Worm (Caenorhabditis elegans) whole organism, midembryonic: ENCODE data around the gene emc-6.

Experiments
- T22C8.4 ChIP-seq: fragments of 200-800 bp; sonication (Bioruptor generic); IDR thresholded peaks from 2 replicates; pipeline ENCODE4 v1.3.6; 2022; ENCODE audit warnings: missing genetic modification characterization, missing compliant biosample characterization
- cog-1 ChIP-seq: sonication (generic microtip); optimal IDR thresholded peaks from 2 replicates; lab custom pipeline; 2016; ENCODE audit warnings: missing genetic modification characterization, missing compliant biosample characterization
- flt-1 ChIP-seq: fragments of 200-800 bp; sonication (Bioruptor generic); IDR thresholded peaks from 2 replicates; pipeline ENCODE4 v1.3.6; 2022; ENCODE audit warnings: missing genetic modification characterization, missing compliant biosample characterization
- klf-2 ChIP-seq: fragments of 200-800 bp; sonication (Bioruptor generic); conservative IDR thresholded peaks from 2 replicates; pipeline ENCODE4 v1.3.6; 2022; ENCODE audit warnings: missing genetic modification reagents, missing genetic modification characterization, missing compliant biosample characterization
- med-1 ChIP-seq: sonication (generic microtip); optimal IDR thresholded peaks from 2 replicates; lab custom pipeline; 2017; ENCODE audit warnings: missing genetic modification characterization, mild to moderate bottlenecking, missing compliant biosample characterization, antibody characterized with exemption, missing genetic modification reagents; ENCODE audit not compliant: insufficient read depth
- ref-1 ChIP-seq: fragments of 200-800 bp; sonication (Bioruptor generic); conservative IDR thresholded peaks from 2 replicates; pipeline ENCODE4 v1.3.6; 2022; ENCODE audit warnings: missing genetic modification reagents, missing genetic modification characterization, missing compliant biosample characterization
- tab-1 ChIP-seq: fragments of 200-800 bp; sonication (Bioruptor generic); IDR thresholded peaks from 2 replicates; pipeline ENCODE4 v1.3.6; 2022; ENCODE audit warnings: missing genetic modification characterization, missing compliant biosample characterization
- ztf-23 ChIP-seq: fragments of 200-800 bp; sonication (Bioruptor generic); IDR thresholded peaks from 2 replicates; pipeline ENCODE4 v1.3.6; 2022; ENCODE audit warnings: missing genetic modification reagents, missing genetic modification characterization, missing compliant biosample characterization
- ztf-29 ChIP-seq: fragments of 200-800 bp; sonication (Bioruptor generic); IDR thresholded peaks from 2 replicates; pipeline ENCODE4 v1.3.6; 2022; ENCODE audit warnings: missing genetic modification reagents, missing genetic modification characterization, missing compliant biosample characterization

emc-6 gene

DNA sequence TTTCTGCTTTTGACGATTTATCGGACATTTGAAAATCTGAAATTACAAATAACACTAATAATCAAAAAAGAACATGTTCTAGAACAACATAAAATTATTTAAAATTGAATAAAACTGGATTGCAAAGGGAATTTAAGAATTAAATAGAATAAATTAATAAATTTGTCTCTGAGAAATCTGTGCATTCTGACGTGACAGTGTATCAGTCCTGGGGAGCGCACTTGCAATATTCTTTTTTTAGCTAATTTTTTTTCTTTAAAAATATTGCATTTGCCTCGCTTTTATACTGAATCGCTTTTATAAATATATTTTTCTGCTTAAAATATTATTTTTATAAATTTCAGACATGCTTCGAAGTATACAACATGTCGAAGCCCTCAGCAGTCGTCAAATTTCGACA lies at the start of gene emc-6, which contains the start of the genes mrpl-1 and mrps-24:
Gene emc-6 (minus strand): TSS at position 36 of the 400 bp plus-strand sequence.
Gene mrpl-1 (minus strand): TSS at position 1 of the 400 bp plus-strand sequence.
Gene mrps-24 (plus strand): TSS at position 345 of the 400 bp plus-strand sequence.
- peak; percentile 3 for TF ChIP-seq cog-1 (tag; lab: Kevin White, UChicago)
- TF ChIP-seq ztf-23 (GFP tag; lab: Robert Waterston, UW), result no peak

ce11 chrIV:7757245-7757644 lies 47.7 kb upstream of the emc-6 start, which contains the start of gene C46A5.4:
Gene C46A5.4 (minus strand): TSS chrIV:7757345.
- TF ChIP-seq ztf-23 (GFP tag; lab: Robert Waterston, UW) (no peak), ztf-29 (GFP tag; lab: Robert Waterston, UW) (no peak), cog-1 (tag; lab: Kevin White, UChicago) (no peak), ref-1 (GFP tag; lab: Robert Waterston, UW) (no peak), klf-2 (GFP tag; lab: Robert Waterston, UW) (no peak)

ce11 chrIV:7754114-7754513 lies 44.6 kb upstream of the emc-6 start:
- no peak for TF ChIP-seq klf-2 (GFP tag; lab: Robert Waterston, UW)
- TF ChIP-seq cog-1 (tag; lab: Kevin White, UChicago), result no peak
- no peak for TF ChIP-seq tab-1 (GFP tag; lab: Robert Waterston, UW)
- no peak for TF ChIP-seq flt-1
- TF ChIP-seq T22C8.4 (GFP tag; lab: Robert Waterston, UW), result no peak
- TF ChIP-seq med-1 (GFP tag; lab: Kevin White, UChicago), result no peak
- TF ChIP-seq ztf-23 (GFP tag; lab: Robert Waterston, UW), result no peak
- no peak for TF ChIP-seq ref-1 (GFP tag; lab: Robert Waterston, UW)
- no peak for TF ChIP-seq ztf-29 (GFP tag; lab: Robert Waterston, UW)

DNA sequence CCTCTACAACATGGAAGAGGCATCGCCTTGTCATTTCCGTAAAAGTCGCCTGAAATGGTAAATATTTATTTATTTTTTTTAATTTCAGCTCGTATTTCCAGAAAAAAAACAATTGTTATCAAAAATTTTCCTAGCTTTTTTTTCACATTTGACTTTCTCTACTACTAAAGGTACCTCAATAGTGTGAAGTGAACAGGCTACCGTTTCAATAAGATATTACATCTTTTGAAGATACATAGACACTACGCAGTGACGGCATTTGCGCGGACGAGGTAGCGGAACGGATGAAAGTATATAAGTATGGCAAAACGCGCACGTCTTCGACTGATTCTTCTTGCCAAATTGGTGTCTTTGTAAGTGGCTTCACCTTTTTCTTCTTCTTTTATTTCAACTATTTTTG lies 43.6 kb upstream of the emc-6 start, which contains the start of gene col-14:
Gene col-14 (plus strand): TSS at position 301 of the 400 bp plus-strand sequence.
- TF ChIP-seq flt-1, result no peak
- TF ChIP-seq T22C8.4 (GFP tag; lab: Robert Waterston, UW), result no peak
- TF ChIP-seq ref-1 (GFP tag; lab: Robert Waterston, UW), result no peak
- no peak for TF ChIP-seq tab-1 (GFP tag; lab: Robert Waterston, UW)
- no peak for TF ChIP-seq klf-2 (GFP tag; lab: Robert Waterston, UW)
- no peak for TF ChIP-seq med-1 (GFP tag; lab: Kevin White, UChicago)
- no peak for TF ChIP-seq ztf-29 (GFP tag; lab: Robert Waterston, UW)
- no peak for TF ChIP-seq ztf-23 (GFP tag; lab: Robert Waterston, UW)
- TF ChIP-seq cog-1 (tag; lab: Kevin White, UChicago), result no peak

DNA sequence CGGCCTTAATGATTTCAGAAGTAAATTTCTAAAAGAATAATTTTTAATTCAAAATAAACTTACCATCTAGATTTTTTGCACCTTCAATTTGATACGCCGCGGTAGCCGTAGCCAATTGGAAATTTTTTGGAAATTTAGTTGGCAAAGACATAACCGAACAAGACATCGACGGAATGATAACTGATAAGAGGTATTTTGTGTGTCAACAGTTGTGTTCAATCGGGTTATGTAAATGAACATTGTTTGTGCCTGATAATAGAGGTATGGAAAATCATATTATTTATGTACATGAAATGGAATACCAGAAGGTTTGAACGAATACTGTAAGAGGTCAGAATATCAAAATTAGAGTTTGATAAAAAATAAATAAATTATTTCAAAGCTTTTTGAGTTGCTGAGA lies 38.3 kb upstream of the emc-6 start, which contains the start of gene klo-1:
Gene klo-1 (minus strand): TSS at position 388 of the 400 bp plus-strand sequence.
- TF ChIP-seq ztf-23 (GFP tag; lab: Robert Waterston, UW) (no peak), klf-2 (GFP tag; lab: Robert Waterston, UW) (no peak), flt-1 (no peak), med-1 (GFP tag; lab: Kevin White, UChicago) (no peak), ztf-29 (GFP tag; lab: Robert Waterston, UW) (no peak), cog-1 (tag; lab: Kevin White, UChicago) (no peak), tab-1 (GFP tag; lab: Robert Waterston, UW) (no peak), T22C8.4 (GFP tag; lab: Robert Waterston, UW) (no peak)

DNA sequence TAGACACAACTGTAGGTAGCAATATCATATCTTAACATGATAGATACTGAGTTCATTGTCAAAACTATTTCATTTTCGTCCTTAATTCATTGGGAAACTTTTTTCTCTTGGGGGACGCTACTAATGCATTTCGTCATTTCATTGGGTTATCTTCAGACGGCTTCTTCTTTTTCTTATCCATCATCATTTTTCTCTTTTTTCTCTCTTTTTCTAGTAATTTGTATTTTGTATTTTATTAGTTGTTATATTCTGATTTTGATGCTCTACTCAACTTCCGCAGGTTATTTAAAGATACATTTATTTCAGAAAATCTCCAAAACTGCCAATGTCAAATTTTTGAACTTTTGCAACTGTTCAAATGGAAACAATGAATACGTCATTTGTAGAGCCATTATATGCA lies 34.0 kb upstream of the emc-6 start, which contains the start of gene npr-35:
Gene npr-35 (plus strand): TSS at position 301 of the 400 bp plus-strand sequence.
- no peak for TF ChIP-seq cog-1 (tag; lab: Kevin White, UChicago)
- no peak for TF ChIP-seq med-1 (GFP tag; lab: Kevin White, UChicago)
- no peak for TF ChIP-seq ref-1 (GFP tag; lab: Robert Waterston, UW)
- TF ChIP-seq T22C8.4 (GFP tag; lab: Robert Waterston, UW), result no peak
- no peak for TF ChIP-seq ztf-29 (GFP tag; lab: Robert Waterston, UW)
- no peak for TF ChIP-seq tab-1 (GFP tag; lab: Robert Waterston, UW)
- TF ChIP-seq flt-1, result no peak
- TF ChIP-seq klf-2 (GFP tag; lab: Robert Waterston, UW), result no peak

ce11 chrIV:7736616-7737015 lies 27.1 kb upstream of the emc-6 start:
- TF ChIP-seq ztf-29 (GFP tag; lab: Robert Waterston, UW), result no peak
- no peak for TF ChIP-seq cog-1 (tag; lab: Kevin White, UChicago)
- TF ChIP-seq ref-1 (GFP tag; lab: Robert Waterston, UW), result no peak
- no peak for TF ChIP-seq klf-2 (GFP tag; lab: Robert Waterston, UW)
- TF ChIP-seq med-1 (GFP tag; lab: Kevin White, UChicago), result no peak
- TF ChIP-seq T22C8.4 (GFP tag; lab: Robert Waterston, UW), result no peak
- TF ChIP-seq flt-1, result no peak
- TF ChIP-seq tab-1 (GFP tag; lab: Robert Waterston, UW), result no peak

ce11 chrIV:7734619-7735018 lies 25.1 kb upstream of the emc-6 start, which contains the start of gene clx-1:
Gene clx-1 (plus strand): TSS chrIV:7734648.
- no peak for TF ChIP-seq ztf-29 (GFP tag; lab: Robert Waterston, UW)
- TF ChIP-seq med-1 (GFP tag; lab: Kevin White, UChicago), result no peak
- no peak for TF ChIP-seq ref-1 (GFP tag; lab: Robert Waterston, UW)
- TF ChIP-seq cog-1 (tag; lab: Kevin White, UChicago), result no peak
- no peak for TF ChIP-seq T22C8.4 (GFP tag; lab: Robert Waterston, UW)
- no peak for TF ChIP-seq klf-2 (GFP tag; lab: Robert Waterston, UW)
- no peak for TF ChIP-seq tab-1 (GFP tag; lab: Robert Waterston, UW)
- TF ChIP-seq flt-1, result no peak
- TF ChIP-seq ztf-23 (GFP tag; lab: Robert Waterston, UW), result no peak

- TF ChIP-seq ref-1 (GFP tag; lab: Robert Waterston, UW) (no peak), ztf-23 (GFP tag; lab: Robert Waterston, UW) (no peak), ztf-29 (GFP tag; lab: Robert Waterston, UW) (no peak), tab-1 (GFP tag; lab: Robert Waterston, UW) (no peak), flt-1 (no peak)
Measured at ce11 chrIV:7734173-7734572, 24.6 kb upstream of the emc-6 start.
